Fruit fly (Drosophila melanogaster): ENCODE data around the gene Diap1.

Diap1 gene

dm6 chr3L:16045831-16046336, 5.0 kb downstream of the Diap1 start (continued):
- TF ChIP-seq onecut (GFP tag; IDR thresholded peaks at IDR 0.05): peak; percentile 62
- peak; percentile 78 for TF ChIP-seq sim (GFP tag; IDR thresholded peaks at IDR 0.05)
- peak; percentile 69 for TF ChIP-seq twi (tag; optimal IDR thresholded peaks at IDR 0.05)
- TF ChIP-seq abd-A (tag; optimal IDR thresholded peaks at IDR 0.05): peak; percentile 41
- peak; percentile 80 for TF ChIP-seq sisA (GFP tag; IDR thresholded peaks at IDR 0.05)
- TF ChIP-seq CG15269 (tag; optimal IDR thresholded peaks at IDR 0.05): peak; percentile 97
- TF ChIP-seq bigmax (GFP tag; optimal IDR thresholded peaks at IDR 0.05): no peak
- no peak for TF ChIP-seq Stat92E (GFP tag; optimal IDR thresholded peaks at IDR 0.05)
- TF ChIP-seq gfzf (GFP tag; optimal IDR thresholded peaks at IDR 0.05): no peak
- TF ChIP-seq CG7271 (tag; optimal IDR thresholded peaks at IDR 0.05): peak; percentile 94
- peak; percentile 80 for TF ChIP-seq CG5180 (GFP tag; optimal IDR thresholded peaks at IDR 0.05)
- TF ChIP-seq HmgZ (tag; optimal IDR thresholded peaks at IDR 0.05): peak; percentile 95
- peak; percentile 91 for TF ChIP-seq crc (GFP tag; optimal IDR thresholded peaks at IDR 0.05)
- peak; percentile 38 for TF ChIP-seq Elba2 (GFP tag; optimal IDR thresholded peaks at IDR 0.05)
- peak in 1 of 2 experiments; percentile 91 for TF ChIP-seq Eip74EF (GFP tag; optimal IDR thresholded peaks at IDR 0.05)
- peak; percentile 85 for TF ChIP-seq mirr (GFP tag; optimal IDR thresholded peaks at IDR 0.05)
- peak; percentile 85 for TF ChIP-seq ttk (GFP tag; IDR thresholded peaks at IDR 0.05)
- TF ChIP-seq CG7357 (GFP tag; IDR thresholded peaks at IDR 0.05): peak; percentile 71; the same call in 2 of the 3 replicates
- peak; percentile 90 for TF ChIP-seq CG14710 (tag; optimal IDR thresholded peaks at IDR 0.05)
- no peak for TF ChIP-seq Lpt (GFP tag; optimal IDR thresholded peaks at IDR 0.05)
- TF ChIP-seq pho (GFP tag; optimal IDR thresholded peaks at IDR 0.05): peak; percentile 92
- peak; percentile 83 for TF ChIP-seq CG10431 (GFP tag; optimal IDR thresholded peaks at IDR 0.05)
- TF ChIP-seq stc (GFP tag; IDR thresholded peaks at IDR 0.05): peak; percentile 94
- peak; percentile 94 for TF ChIP-seq CrebB (tag; optimal IDR thresholded peaks at IDR 0.05)
- peak; percentile 92 for TF ChIP-seq zen (tag; optimal IDR thresholded peaks at IDR 0.05)
- TF ChIP-seq tx (GFP tag; optimal IDR thresholded peaks at IDR 0.05): peak; percentile 79
- peak; percentile 90 for TF ChIP-seq CG12769 (tag; optimal IDR thresholded peaks at IDR 0.05)
- peak; percentile 88 for TF ChIP-seq CG3281 (GFP tag; optimal IDR thresholded peaks at IDR 0.05)
- TF ChIP-seq Lim3 (GFP tag; IDR thresholded peaks at IDR 0.05): peak; percentile 69; the same call in 1 of the 2 replicates
- TF ChIP-seq CG10267 (tag; optimal IDR thresholded peaks at IDR 0.05): peak; percentile 90
- peak; percentile 92 for TF ChIP-seq fd3F (GFP tag; optimal IDR thresholded peaks at IDR 0.05)
- TF ChIP-seq Dp (GFP tag; optimal IDR thresholded peaks at IDR 0.05): no peak
- TF ChIP-seq peb (GFP tag; IDR thresholded peaks at IDR 0.05): peak; percentile 81
- TF ChIP-seq Usf (GFP tag; optimal IDR thresholded peaks at IDR 0.05): peak; percentile 76
- peak; percentile 70 for TF ChIP-seq CG43689 (GFP tag; IDR thresholded peaks at IDR 0.05)
- peak; percentile 94 for TF ChIP-seq CG1233 (GFP tag; optimal IDR thresholded peaks at IDR 0.05)
- peak; percentile 94 for TF ChIP-seq B-H2 (GFP tag; optimal IDR thresholded peaks at IDR 0.05)
- peak; percentile 92 for TF ChIP-seq CG9727 (GFP tag; optimal IDR thresholded peaks at IDR 0.05)
- peak; percentile 94 for TF ChIP-seq chm (GFP tag; IDR thresholded peaks at IDR 0.05)
- peak; percentile 84 for TF ChIP-seq Taf1 (GFP tag; IDR thresholded peaks at IDR 0.05)
- peak; percentile 92 for TF ChIP-seq Hsf (GFP tag; optimal IDR thresholded peaks at IDR 0.05)
- TF ChIP-seq tgo (GFP tag; IDR thresholded peaks at IDR 0.05): peak; percentile 92
- peak; percentile 86 for TF ChIP-seq CG12236 (GFP tag; optimal IDR thresholded peaks at IDR 0.05)
- TF ChIP-seq CG6765 (GFP tag; optimal IDR thresholded peaks at IDR 0.05): peak; percentile 90
- peak; percentile 86 for TF ChIP-seq CG14667 (GFP tag; IDR thresholded peaks at IDR 0.05)
- TF ChIP-seq Meics (GFP tag; optimal IDR thresholded peaks at IDR 0.05): peak; percentile 93
- peak; percentile 6 for TF ChIP-seq CG9797 (GFP tag; optimal IDR thresholded peaks at IDR 0.05)
- TF ChIP-seq gcm2 (GFP tag; optimal IDR thresholded peaks at IDR 0.05): peak; percentile 92
- TF ChIP-seq Hr51 (GFP tag; optimal IDR thresholded peaks at IDR 0.05): peak; percentile 83 to 96
- TF ChIP-seq CG2116 (GFP tag; optimal IDR thresholded peaks at IDR 0.05): peak; percentile 67
